Fruit fly (Drosophila melanogaster): ENCODE data around the gene Jon25Biii.

Jon25Biii gene

DNA sequence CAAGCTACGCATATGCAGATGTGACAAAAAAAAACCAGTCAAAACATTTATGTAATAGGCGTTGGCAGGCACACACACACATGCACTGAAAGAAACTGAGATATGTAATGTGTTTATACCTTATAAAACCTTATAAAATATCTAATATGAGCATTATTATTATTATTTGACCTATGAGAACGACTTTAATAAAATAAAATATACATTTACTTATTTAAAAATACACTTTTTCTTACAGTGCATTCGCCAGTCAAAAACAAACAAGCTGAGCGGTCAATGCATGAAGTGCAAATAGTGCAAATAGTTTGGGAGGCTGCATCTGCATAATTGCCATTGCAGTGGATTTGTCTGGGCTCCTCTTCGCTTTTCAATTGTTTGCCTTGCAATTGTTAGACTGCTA is 42.6 kb downstream of the Jon25Biii start:
- TF ChIP-seq CG17385 (GFP tag; optimal IDR thresholded peaks at IDR 0.05) (peak; percentile 79), Oaz (GFP tag; IDR thresholded peaks at IDR 0.05) (peak; percentile 23; the same call in 1 of the 2 replicates), wek (GFP tag; optimal IDR thresholded peaks at IDR 0.05) (peak; percentile 43), Chrac-16 (GFP tag; optimal IDR thresholded peaks at IDR 0.05) (peak; percentile 39), CG14014 (GFP tag; IDR thresholded peaks at IDR 0.05) (peak; percentile 49; the same call in 1 of the 2 replicates), CG18262 (tag; optimal IDR thresholded peaks at IDR 0.05) (peak; percentile 77), CG13424 (tag; optimal IDR thresholded peaks at IDR 0.05) (peak; percentile 89), sens-2 (GFP tag; IDR thresholded peaks at IDR 0.05) (peak; percentile 68; the same call in 1 of the 2 replicates), seq (GFP tag; IDR thresholded peaks at IDR 0.05) (peak; percentile 60; the same call in 1 of the 2 replicates), bcd (GFP tag; optimal IDR thresholded peaks at IDR 0.05) (peak; percentile 31), D19A (tag; optimal IDR thresholded peaks at IDR 0.05) (peak; percentile 58), Hr78 (GFP tag; optimal IDR thresholded peaks at IDR 0.05) (peak in 1 of 2 experiments; percentile 67), zen2 (GFP tag; IDR thresholded peaks at IDR 0.05; ENCODE audit: partially characterized antibody) (no peak), sim (GFP tag; IDR thresholded peaks at IDR 0.05) (peak; percentile 15; the same call in 1 of the 2 replicates), tup (GFP tag; optimal IDR thresholded peaks at IDR 0.05) (no peak), CG17359 (tag; optimal IDR thresholded peaks at IDR 0.05) (peak; percentile 91), CG14860 (GFP tag; IDR thresholded peaks at IDR 0.05; ENCODE audit: partially characterized antibody) (no peak), row (GFP tag; IDR thresholded peaks at IDR 0.05) (peak; percentile 72), unc-4 (GFP tag; IDR thresholded peaks at IDR 0.05; ENCODE audit: partially characterized antibody) (no peak), vvl (GFP tag; IDR thresholded peaks at IDR 0.05) (peak; percentile 87), CG11723 (GFP tag; optimal IDR thresholded peaks at IDR 0.05) (peak; percentile 50), Gug (GFP tag; IDR thresholded peaks at IDR 0.05) (no peak), trh (GFP tag; optimal IDR thresholded peaks at IDR 0.05) (no peak), CG17802 (tag; optimal IDR thresholded peaks at IDR 0.05) (no peak), repo (GFP tag; optimal IDR thresholded peaks at IDR 0.05) (no peak), Pdp1 (GFP tag; optimal IDR thresholded peaks at IDR 0.05) (peak; percentile 30 to 70), CG9437 (GFP tag; optimal IDR thresholded peaks at IDR 0.05) (peak; percentile 68), ind (GFP tag; optimal IDR thresholded peaks at IDR 0.05) (peak; percentile 54), H15 (GFP tag; IDR thresholded peaks at IDR 0.05) (peak; percentile 65; the same call in 1 of the 3 replicates), Nf-YB (GFP tag; optimal IDR thresholded peaks at IDR 0.05) (peak; percentile 51), Fer2 (tag; optimal IDR thresholded peaks at IDR 0.05) (peak; percentile 23), Ssrp (tag; optimal IDR thresholded peaks at IDR 0.05) (peak; percentile 67), CG10565 (GFP tag; optimal IDR thresholded peaks at IDR 0.05) (no peak), CG6683 (GFP tag; optimal IDR thresholded peaks at IDR 0.05) (peak; percentile 5), CG6854 (GFP tag; optimal IDR thresholded peaks at IDR 0.05) (peak; percentile 62), NfI (GFP tag; optimal IDR thresholded peaks at IDR 0.05) (peak; percentile 28), CG15514 (GFP tag; optimal IDR thresholded peaks at IDR 0.05) (peak; percentile 9), CG12391 (tag; optimal IDR thresholded peaks at IDR 0.05) (peak; percentile 83), tio (GFP tag; optimal IDR thresholded peaks at IDR 0.05) (peak; percentile 20), CoRest (tag; optimal IDR thresholded peaks at IDR 0.05) (peak; percentile 74), salm (tag; optimal IDR thresholded peaks at IDR 0.05) (peak; percentile 73), CG4328 (GFP tag; optimal IDR thresholded peaks at IDR 0.05) (peak; percentile 63), CG16815 (GFP tag; optimal IDR thresholded peaks at IDR 0.05) (no peak), CG2678 (tag; optimal IDR thresholded peaks at IDR 0.05) (peak; percentile 84), fd64A (GFP tag; optimal IDR thresholded peaks at IDR 0.05) (peak; percentile 10), Tbp (GFP tag; optimal IDR thresholded peaks at IDR 0.05) (no peak), Sox102F (GFP tag; optimal IDR thresholded peaks at IDR 0.05) (peak; percentile 93), lola (GFP tag; optimal IDR thresholded peaks at IDR 0.05) (peak in 1 of 3 experiments; percentile 43), Hr3 (GFP tag; optimal IDR thresholded peaks at IDR 0.05) (peak; percentile 69)
